Worm (Caenorhabditis elegans) whole organism, L2 larva: ENCODE results near the gene Y48B6A.13.

Source experiments
- aly-2 ChIP-seq: fragments of 150-350 bp; optimal IDR thresholded peaks from 2 replicates; lab custom pipeline; 2014; ENCODE audit warnings: missing biosample characterization, missing genetic modification characterization
- ama-1 ChIP-seq: fragments of 150-350 bp; optimal IDR thresholded peaks from 2 replicates; lab custom pipeline; 2018; ENCODE audit warnings: inconsistent platforms
- crh-2 ChIP-seq: sonication (generic microtip); optimal IDR thresholded peaks from 2 replicates; lab custom pipeline; 2017; ENCODE audit warnings: missing biosample characterization, missing genetic modification characterization
- elt-3 ChIP-seq: sonication (generic microtip); optimal IDR thresholded peaks from 2 replicates; lab custom pipeline; 2017; ENCODE audit warnings: missing biosample characterization, missing genetic modification characterization
- nhr-10 ChIP-seq: sonication (generic microtip); optimal IDR thresholded peaks from 2 replicates; lab custom pipeline; 2017; ENCODE audit warnings: missing biosample characterization, missing genetic modification characterization
- nhr-237 ChIP-seq: fragments of 150-350 bp; optimal IDR thresholded peaks from 2 replicates; lab custom pipeline; 2014; ENCODE audit warnings: missing biosample characterization, missing genetic modification characterization
- nhr-25 ChIP-seq: fragments of 150-350 bp; sonication (generic microtip); optimal IDR thresholded peaks from 3 replicates; lab custom pipeline; 2014; ENCODE audit warnings: missing biosample characterization, missing genetic modification characterization
- nhr-77 ChIP-seq: fragments of 150-350 bp; optimal IDR thresholded peaks from 2 replicates; lab custom pipeline; 2014; ENCODE audit warnings: missing biosample characterization, missing genetic modification characterization
- sem-4 ChIP-seq: fragments of 150-350 bp; optimal IDR thresholded peaks from 2 replicates; lab custom pipeline; 2014; ENCODE audit warnings: missing biosample characterization, missing genetic modification reagents, missing genetic modification characterization
- unc-62 ChIP-seq: fragments of 150-350 bp; optimal IDR thresholded peaks from 2 replicates; lab custom pipeline; 2014; ENCODE audit warnings: missing biosample characterization, missing genetic modification reagents, missing genetic modification characterization
- ztf-11 ChIP-seq: sonication (generic microtip); optimal IDR thresholded peaks from 2 replicates; lab custom pipeline; 2017; ENCODE audit warnings: missing biosample characterization, missing genetic modification characterization

DNA sequence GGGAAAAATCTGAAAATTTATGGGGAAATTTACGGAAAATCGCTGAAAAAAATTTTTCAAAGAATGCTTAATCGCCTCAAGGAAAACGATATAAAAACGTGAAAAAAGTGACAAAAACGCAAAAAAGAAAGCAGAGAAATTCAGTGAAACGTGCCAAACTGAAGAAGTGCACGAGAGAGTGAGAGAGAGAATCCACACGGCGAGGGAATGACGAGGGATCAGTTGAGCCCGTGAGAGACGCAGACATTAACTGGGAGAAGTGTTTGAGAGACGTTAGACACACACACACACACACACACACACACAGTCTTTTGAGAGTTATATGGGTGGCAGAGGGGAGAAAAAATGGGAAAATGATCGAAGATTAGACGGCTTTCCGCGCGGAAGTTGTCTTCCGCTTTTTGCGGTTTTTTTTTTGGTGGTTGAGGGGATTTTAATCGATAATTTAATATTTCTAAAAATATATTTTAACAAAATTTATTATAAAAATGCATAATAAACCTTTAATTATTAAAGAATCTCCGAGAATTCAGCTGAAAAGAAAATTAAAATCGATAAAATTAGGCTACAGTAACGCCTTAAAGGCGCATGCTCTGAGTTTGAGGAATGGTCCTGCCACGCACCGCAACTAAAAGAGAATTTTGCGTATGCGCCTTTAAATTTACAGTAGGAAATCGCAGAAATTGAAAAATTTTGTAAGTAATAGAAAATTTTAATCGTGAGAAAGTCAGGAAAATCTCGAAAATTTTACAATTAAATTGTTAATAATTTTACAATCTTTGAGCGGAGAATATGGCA, 18.6 kb upstream of the Y48B6A.13 start:
- no peak for TF ChIP-seq nhr-77 (tag; lab: Kevin White, UChicago)
- no peak for TF ChIP-seq ztf-11 (tag; lab: Kevin White, UChicago)
- peak; percentile 19 for TF ChIP-seq nhr-25 (tag; lab: Kevin White, UChicago)
- TF ChIP-seq unc-62 = no peak
- TF ChIP-seq elt-3 (tag; lab: Kevin White, UChicago) = no peak
- no peak for TF ChIP-seq aly-2 (tag; lab: Kevin White, UChicago)
- TF ChIP-seq nhr-10 (tag; lab: Kevin White, UChicago) = no peak
- TF ChIP-seq crh-2 (tag; lab: Kevin White, UChicago) = peak; percentile 77
- no peak for TF ChIP-seq nhr-237 (tag; lab: Kevin White, UChicago)
- TF ChIP-seq ama-1 (lab: Kevin White, UChicago) = peak; percentile 69
- peak; percentile 12 for TF ChIP-seq sem-4 (tag; lab: Kevin White, UChicago)
